Fruit fly (Drosophila melanogaster) whole organism, adult: ENCODE measurements around the gene TotB.

Experiments used
- CG11617 ChIP-seq: fragments of 200-800 bp; sonication (Bioruptor generic); optimal IDR thresholded peaks from 2 replicates; lab custom pipeline; 2017; ENCODE audit warnings: mild to moderate bottlenecking, missing biosample characterization, missing genetic modification reagents, missing genetic modification characterization
- CG12768 ChIP-seq: fragments of 200-800 bp; sonication (Bioruptor generic); optimal IDR thresholded peaks from 2 replicates; lab custom pipeline; 2017; ENCODE audit warnings: missing biosample characterization, missing genetic modification characterization, mild to moderate bottlenecking, moderate library complexity, missing genetic modification reagents
- CG14711 ChIP-seq: fragments of 200-800 bp; sonication (Bioruptor generic); optimal IDR thresholded peaks from 2 replicates; lab custom pipeline; 2018; ENCODE audit warnings: missing biosample characterization, mild to moderate bottlenecking, missing genetic modification characterization, moderate library complexity
- CG1620 ChIP-seq: fragments of 200-800 bp; sonication (Bioruptor generic); optimal IDR thresholded peaks from 2 replicates; lab custom pipeline; 2016; ENCODE audit warnings: missing biosample characterization, missing genetic modification characterization
- CG33017 ChIP-seq: fragments of 200-800 bp; sonication (Bioruptor generic); optimal IDR thresholded peaks from 2 replicates; lab custom pipeline; 2018; ENCODE audit warnings: missing biosample characterization, mild to moderate bottlenecking, missing genetic modification characterization, moderate library complexity
- CG5204 ChIP-seq: fragments of 200-800 bp; sonication (Bioruptor generic); optimal IDR thresholded peaks from 2 replicates; lab custom pipeline; 2016; ENCODE audit warnings: missing biosample characterization, missing genetic modification characterization
- CG7045 ChIP-seq: fragments of 200-800 bp; sonication (Bioruptor generic); optimal IDR thresholded peaks from 2 replicates; lab custom pipeline; 2017; ENCODE audit warnings: missing biosample characterization, mild to moderate bottlenecking, missing genetic modification characterization
- CG7101 ChIP-seq: fragments of 200-800 bp; sonication (Bioruptor generic); optimal IDR thresholded peaks from 2 replicates; lab custom pipeline; 2018; ENCODE audit warnings: missing biosample characterization, mild to moderate bottlenecking, missing genetic modification characterization, moderate library complexity
- Clk ChIP-seq: fragments of 200-800 bp; sonication (Bioruptor generic); optimal IDR thresholded peaks from 2 replicates; lab custom pipeline; 2017; ENCODE audit warnings: missing biosample characterization, missing genetic modification characterization
- Crg-1 ChIP-seq: fragments of 200-800 bp; sonication (Bioruptor generic); optimal IDR thresholded peaks from 2 replicates; lab custom pipeline; 2016; ENCODE audit warnings: missing biosample characterization, missing genetic modification characterization
- Hr96 ChIP-seq: fragments of 200-800 bp; sonication (Bioruptor generic); optimal IDR thresholded peaks from 2 replicates; lab custom pipeline; 2016; ENCODE audit warnings: missing biosample characterization, missing genetic modification characterization
- Mnt ChIP-seq: fragments of 200-800 bp; sonication (Bioruptor generic); optimal IDR thresholded peaks from 2 replicates; lab custom pipeline; 2016; ENCODE audit warnings: missing biosample characterization, mild to moderate bottlenecking, missing genetic modification characterization
- bab1 ChIP-seq: fragments of 200-800 bp; sonication (Bioruptor generic); optimal IDR thresholded peaks from 3 replicates; lab custom pipeline; 2019; ENCODE audit warnings: missing biosample characterization, mild to moderate bottlenecking, missing genetic modification characterization, moderate library complexity
- cic ChIP-seq: fragments of 200-800 bp; sonication (Bioruptor generic); optimal IDR thresholded peaks from 2 replicates; lab custom pipeline; 2017; ENCODE audit warnings: missing biosample characterization, mild to moderate bottlenecking, missing genetic modification characterization, moderate library complexity
- cnc ChIP-seq, 2 experiments: fragments of >200 bp; optimal IDR thresholded peaks; 2 replicates each; lab custom pipeline; 2017
- kay ChIP-seq: fragments of 200-800 bp; sonication (Bioruptor generic); peaks from one replicate; lab custom pipeline; 2016; ENCODE audit warnings: missing biosample characterization, missing genetic modification characterization, borderline replicate concordance
- ovo ChIP-seq: fragments of 200-800 bp; sonication (Bioruptor generic); optimal IDR thresholded peaks from 2 replicates; lab custom pipeline; 2016; ENCODE audit warnings: missing biosample characterization, missing genetic modification characterization
- pad ChIP-seq: fragments of 200-800 bp; sonication (Bioruptor generic); optimal IDR thresholded peaks from 3 replicates; lab custom pipeline; 2017; ENCODE audit warnings: missing biosample characterization, missing genetic modification characterization, mild to moderate bottlenecking, moderate library complexity, missing genetic modification reagents
- tj ChIP-seq: fragments of 200-800 bp; sonication (Bioruptor generic); optimal IDR thresholded peaks from 3 replicates; lab custom pipeline; 2017; ENCODE audit warnings: missing biosample characterization, mild to moderate bottlenecking, missing genetic modification characterization, moderate library complexity
- toe ChIP-seq: fragments of 200-800 bp; sonication (Bioruptor generic); optimal IDR thresholded peaks from 2 replicates; lab custom pipeline; 2016; ENCODE audit warnings: missing biosample characterization, missing genetic modification characterization

Gene TotB

dm6 chr3R:20877436-20877835 lies 3.7 kb downstream of the TotB start, which contains the start of gene TotZ:
TSS of gene TotZ (plus strand) at chr3R:20877736.
- TF ChIP-seq CG5204 (GFP tag; lab: Kevin White, UChicago), result no peak
- no peak for TF ChIP-seq Mnt (GFP tag; lab: Kevin White, UChicago)
- TF ChIP-seq CG1620 (GFP tag; lab: Kevin White, UChicago), result no peak
- TF ChIP-seq cnc (optimal IDR thresholded peaks at IDR 0.05; lab: Kevin White, UChicago), result no peak

- TF ChIP-seq kay (peak; percentile 33), pad (GFP tag; lab: Kevin White, UChicago) (no peak), Mnt (GFP tag; lab: Kevin White, UChicago) (no peak), cic (GFP tag; lab: Kevin White, UChicago) (no peak), ovo (no peak), Clk (GFP tag; lab: Kevin White, UChicago) (no peak)
Observed at dm6 chr3R:20890505-20890904, 16.8 kb downstream of the TotB start.

- TF ChIP-seq cic (GFP tag; lab: Kevin White, UChicago) (peak; percentile 5), Crg-1 (GFP tag; lab: Kevin White, UChicago) (no peak), CG11617 (no peak)
Observed at dm6 chr3R:20890920-20891319, 17.2 kb downstream of the TotB start.

dm6 chr3R:20891495-20891894 lies 17.8 kb downstream of the TotB start:
- TF ChIP-seq CG14711 (tag; lab: Kevin White, UChicago) (no peak), CG7101 (tag; lab: Kevin White, UChicago) (no peak), Crg-1 (GFP tag; lab: Kevin White, UChicago) (no peak), pad (GFP tag; lab: Kevin White, UChicago) (no peak), cnc (optimal IDR thresholded peaks at IDR 0.05; lab: Kevin White, UChicago) (no peak), CG33017 (no peak), CG12768 (GFP tag; lab: Kevin White, UChicago) (no peak), bab1 (GFP tag; lab: Kevin White, UChicago) (no peak), toe (no peak), CG5204 (GFP tag; lab: Kevin White, UChicago) (no peak), CG7045 (GFP tag; lab: Kevin White, UChicago) (no peak), kay (no peak), Mnt (GFP tag; lab: Kevin White, UChicago) (no peak)

- TF ChIP-seq toe (no peak), Clk (GFP tag; lab: Kevin White, UChicago) (no peak), pad (GFP tag; lab: Kevin White, UChicago) (no peak), CG14711 (tag; lab: Kevin White, UChicago) (no peak), CG12768 (GFP tag; lab: Kevin White, UChicago) (no peak), cic (GFP tag; lab: Kevin White, UChicago) (no peak), CG7101 (tag; lab: Kevin White, UChicago) (no peak), bab1 (GFP tag; lab: Kevin White, UChicago) (no peak), Mnt (GFP tag; lab: Kevin White, UChicago) (no peak), ovo (no peak), CG1620 (GFP tag; lab: Kevin White, UChicago) (no peak), tj (GFP tag; lab: Kevin White, UChicago) (no peak), Hr96 (GFP tag; lab: Kevin White, UChicago) (no peak)
Observed at dm6 chr3R:20897128-20897527, 23.4 kb downstream of the TotB start, which contains the start of gene Ktl. TSS of gene Ktl (minus strand) at chr3R:20897320.

- TF ChIP-seq CG33017 (no peak), CG7045 (GFP tag; lab: Kevin White, UChicago) (no peak), CG1620 (GFP tag; lab: Kevin White, UChicago) (no peak), toe (no peak), CG11617 (no peak), pad (GFP tag; lab: Kevin White, UChicago) (no peak), tj (GFP tag; lab: Kevin White, UChicago) (no peak), Hr96 (GFP tag; lab: Kevin White, UChicago) (no peak), CG7101 (tag; lab: Kevin White, UChicago) (no peak), ovo (no peak), CG12768 (GFP tag; lab: Kevin White, UChicago) (no peak), CG5204 (GFP tag; lab: Kevin White, UChicago) (no peak), cnc (optimal IDR thresholded peaks at IDR 0.05; lab: Kevin White, UChicago) (no peak), bab1 (GFP tag; lab: Kevin White, UChicago) (no peak), Clk (GFP tag; lab: Kevin White, UChicago) (no peak), cic (GFP tag; lab: Kevin White, UChicago) (no peak), CG14711 (tag; lab: Kevin White, UChicago) (no peak)
Observed at dm6 chr3R:20901656-20902055, 27.9 kb downstream of the TotB start, which contains the start of gene Grik. TSS of gene Grik (plus strand) at chr3R:20901956.

- no peak for TF ChIP-seq CG14711 (tag; lab: Kevin White, UChicago)
- TF ChIP-seq pad (GFP tag; lab: Kevin White, UChicago), result no peak
- TF ChIP-seq bab1 (GFP tag; lab: Kevin White, UChicago), result no peak
- no peak for TF ChIP-seq Mnt (GFP tag; lab: Kevin White, UChicago)
Observed at dm6 chr3R:20905418-20905817, 31.7 kb downstream of the TotB start, which contains the start of gene TotX. TSS of gene TotX (minus strand) at chr3R:20905518.
